Fruit fly (Drosophila melanogaster) whole organism, embryonic: Measurements from ENCODE around the gene CG33262.

Experiments
- Awh ChIP-seq: fragments of 200-800 bp; sonication (Bioruptor generic); IDR thresholded peaks from 2 replicates; pipeline ENCODE4, ENCODE4 v1.3.6; 2022; ENCODE audit warnings: missing biosample characterization, missing genetic modification characterization
- B-H2 ChIP-seq: fragments of 200-800 bp; sonication (Bioruptor generic); optimal IDR thresholded peaks from 2 replicates; lab custom pipeline; 2018; ENCODE audit warnings: missing biosample characterization, mild to moderate bottlenecking, missing genetic modification characterization
- CG10209 ChIP-seq: fragments of 200-800 bp; sonication (Bioruptor generic); optimal IDR thresholded peaks from 3 replicates; lab custom pipeline; 2017; ENCODE audit warnings: missing biosample characterization, mild to moderate bottlenecking, missing genetic modification characterization, missing genetic modification reagents
- CG10274 ChIP-seq: fragments of 200-800 bp; sonication (Bioruptor generic); optimal IDR thresholded peaks from 3 replicates; lab custom pipeline; 2017; ENCODE audit warnings: missing biosample characterization, mild to moderate bottlenecking, missing genetic modification characterization
- CG10543 ChIP-seq: fragments of 200-800 bp; sonication (Bioruptor generic); optimal IDR thresholded peaks from 3 replicates; lab custom pipeline; 2017; ENCODE audit warnings: missing biosample characterization, mild to moderate bottlenecking, missing genetic modification characterization, moderate library complexity
- CG10654 ChIP-seq: fragments of 200-800 bp; sonication (Bioruptor generic); optimal IDR thresholded peaks from 2 replicates; lab custom pipeline; 2016; ENCODE audit warnings: missing biosample characterization, missing genetic modification characterization
- CG12942 ChIP-seq: fragments of 200-800 bp; sonication (Bioruptor generic); optimal IDR thresholded peaks from 3 replicates; lab custom pipeline; 2016; ENCODE audit warnings: missing biosample characterization, missing genetic modification characterization
- CG14667 ChIP-seq: fragments of 200-800 bp; sonication (Bioruptor generic); IDR thresholded peaks from 2 replicates; pipeline ENCODE4 v1.3.6; 2022; ENCODE audit warnings: missing biosample characterization, missing genetic modification characterization
- CG1529 ChIP-seq: fragments of 200-800 bp; sonication (Bioruptor generic); optimal IDR thresholded peaks from 3 replicates; lab custom pipeline; 2018; ENCODE audit warnings: missing biosample characterization, missing genetic modification characterization
- CG16779 ChIP-seq: fragments of 200-800 bp; sonication (Bioruptor generic); IDR thresholded peaks from 2 replicates; pipeline ENCODE4 v1.3.6; 2022; ENCODE audit warnings: missing biosample characterization, missing genetic modification characterization
- CG17359 ChIP-seq: fragments of 200-800 bp; sonication (Bioruptor generic); optimal IDR thresholded peaks from 3 replicates; lab custom pipeline; 2018; ENCODE audit warnings: missing biosample characterization, mild to moderate bottlenecking, missing genetic modification characterization, moderate library complexity
- CG17612 ChIP-seq: fragments of 200-800 bp; sonication (Bioruptor generic); IDR thresholded peaks from 2 replicates; pipeline ENCODE4 v1.3.6; 2022; ENCODE audit warnings: missing biosample characterization, missing genetic modification characterization
- CG2678 ChIP-seq: fragments of 200-800 bp; sonication (Bioruptor generic); optimal IDR thresholded peaks from 3 replicates; lab custom pipeline; 2019; ENCODE audit warnings: missing biosample characterization, mild to moderate bottlenecking, missing genetic modification characterization, moderate library complexity
- CG3065 ChIP-seq: fragments of 200-800 bp; sonication (Bioruptor generic); optimal IDR thresholded peaks from 2 replicates; lab custom pipeline; 2016; ENCODE audit warnings: missing biosample characterization, missing genetic modification characterization
- CG3407 ChIP-seq: fragments of 200-800 bp; sonication (Bioruptor generic); optimal IDR thresholded peaks from 2 replicates; lab custom pipeline; 2018; ENCODE audit warnings: missing biosample characterization, mild to moderate bottlenecking, missing genetic modification characterization
- CG4404 ChIP-seq: fragments of 200-800 bp; sonication (Bioruptor generic); IDR thresholded peaks from 2 replicates; pipeline ENCODE4 v1.3.6; 2022; ENCODE audit warnings: missing biosample characterization, missing genetic modification characterization
- CG4707 ChIP-seq: fragments of 200-800 bp; sonication (Bioruptor generic); optimal IDR thresholded peaks from 2 replicates; lab custom pipeline; 2018; ENCODE audit warnings: missing biosample characterization, mild to moderate bottlenecking, missing genetic modification characterization, moderate library complexity
- CG7372 ChIP-seq: fragments of 200-800 bp; sonication (Bioruptor generic); IDR thresholded peaks from 2 replicates; pipeline ENCODE4 v1.3.6; 2022; ENCODE audit warnings: missing biosample characterization, missing genetic modification characterization
- Dek ChIP-seq: fragments of 200-800 bp; sonication (Bioruptor generic); optimal IDR thresholded peaks from 3 replicates; lab custom pipeline; 2019; ENCODE audit warnings: missing biosample characterization, mild to moderate bottlenecking, missing genetic modification characterization, moderate library complexity
- ERR ChIP-seq: fragments of 200-800 bp; sonication (Bioruptor generic); optimal IDR thresholded peaks from 2 replicates; lab custom pipeline; 2016; ENCODE audit warnings: missing biosample characterization, missing genetic modification characterization
- Fer3 ChIP-seq: fragments of 200-800 bp; sonication (Bioruptor generic); optimal IDR thresholded peaks from 2 replicates; lab custom pipeline; 2018; ENCODE audit warnings: missing biosample characterization, mild to moderate bottlenecking, missing genetic modification characterization, moderate library complexity
- Hmr ChIP-seq: fragments of 200-800 bp; sonication (Bioruptor generic); optimal IDR thresholded peaks from 3 replicates; lab custom pipeline; 2017; ENCODE audit warnings: mild to moderate bottlenecking, missing biosample characterization, missing genetic modification reagents, missing genetic modification characterization
- Myb ChIP-seq: fragments of 200-800 bp; sonication (Bioruptor generic); optimal IDR thresholded peaks from 2 replicates; lab custom pipeline; 2016; ENCODE audit warnings: missing biosample characterization, missing genetic modification characterization
- Pdp1 ChIP-seq, 2 experiments: fragments of 200-800 bp; sonication (Bioruptor generic); optimal IDR thresholded peaks; 3 replicates each; lab custom pipeline; 2016; ENCODE audit warnings: missing biosample characterization in 2 of 2, missing genetic modification characterization in 2 of 2, mild to moderate bottlenecking in 1 of 2, moderate library complexity in 1 of 2
- Rx ChIP-seq: fragments of 200-800 bp; sonication (Bioruptor generic); IDR thresholded peaks from 2 replicates; pipeline ENCODE4 v1.3.6; 2022; ENCODE audit warnings: missing biosample characterization, missing genetic modification characterization
- ase ChIP-seq: fragments of 200-800 bp; sonication (Bioruptor generic); IDR thresholded peaks from 3 replicates; pipeline ENCODE4 v1.3.6; 2022; ENCODE audit warnings: missing biosample characterization, missing genetic modification characterization
- bab2 ChIP-seq: fragments of 200-800 bp; sonication (Bioruptor generic); optimal IDR thresholded peaks from 2 replicates; lab custom pipeline; 2016; ENCODE audit warnings: missing biosample characterization, missing genetic modification characterization
- btn ChIP-seq: fragments of 200-800 bp; sonication (Bioruptor generic); optimal IDR thresholded peaks from 2 replicates; lab custom pipeline; 2016; ENCODE audit warnings: missing biosample characterization, missing genetic modification characterization
- cas ChIP-seq: fragments of 200-800 bp; sonication (Bioruptor generic); IDR thresholded peaks from 2 replicates; pipeline ENCODE4 v1.3.6; 2022; ENCODE audit warnings: missing biosample characterization, missing genetic modification characterization
- cg ChIP-seq: fragments of 200-800 bp; sonication (Bioruptor generic); optimal IDR thresholded peaks from 3 replicates; lab custom pipeline; 2019; ENCODE audit warnings: missing biosample characterization, mild to moderate bottlenecking, missing genetic modification characterization, moderate library complexity
- corto ChIP-seq: fragments of 200-800 bp; sonication (Bioruptor generic); optimal IDR thresholded peaks from 2 replicates; lab custom pipeline; 2016; ENCODE audit warnings: missing biosample characterization, mild to moderate bottlenecking, missing genetic modification characterization, moderate library complexity
- dan ChIP-seq: fragments of 200-800 bp; sonication (Bioruptor generic); IDR thresholded peaks from 2 replicates; pipeline ENCODE4 v1.3.6; 2022; ENCODE audit warnings: missing biosample characterization, missing genetic modification characterization
- fd102C ChIP-seq: fragments of 200-800 bp; sonication (Bioruptor generic); optimal IDR thresholded peaks from 2 replicates; lab custom pipeline; 2018; ENCODE audit warnings: missing biosample characterization, mild to moderate bottlenecking, missing genetic modification characterization, moderate library complexity
- fd96Cb ChIP-seq: fragments of 200-800 bp; sonication (Bioruptor generic); optimal IDR thresholded peaks from 2 replicates; lab custom pipeline; 2018; ENCODE audit warnings: missing biosample characterization, mild to moderate bottlenecking, missing genetic modification characterization, moderate library complexity
- gem ChIP-seq: fragments of 200-800 bp; sonication (Bioruptor generic); optimal IDR thresholded peaks from 2 replicates; lab custom pipeline; 2019; ENCODE audit warnings: missing biosample characterization, mild to moderate bottlenecking, missing genetic modification characterization, moderate library complexity
- hb ChIP-seq: fragments of 200-800 bp; sonication (Bioruptor generic); IDR thresholded peaks from 3 replicates; pipeline ENCODE4 v1.3.6; 2022; ENCODE audit warnings: missing biosample characterization, missing genetic modification characterization; ENCODE audit not compliant: partially characterized antibody
- jumu ChIP-seq: fragments of 200-800 bp; sonication (Bioruptor generic); optimal IDR thresholded peaks from 3 replicates; lab custom pipeline; 2016; ENCODE audit warnings: missing biosample characterization, missing genetic modification characterization
- lov ChIP-seq, 2 experiments: fragments of 200-800 bp in 1 of 2; fragments of >200 bp in 1 of 2; sonication (Bioruptor generic) in 1 of 2; IDR thresholded peaks in 1 of 2; optimal IDR thresholded peaks in 1 of 2; 2 replicates in 1 of 2; 3 replicates in 1 of 2; pipeline versions ENCODE4 v1.3.6 to Lab custom; 2017 to 2022; ENCODE audit warnings: missing biosample characterization in 1 of 2, missing genetic modification characterization in 1 of 2
- nau ChIP-seq: fragments of 200-800 bp; sonication (Bioruptor generic); optimal IDR thresholded peaks from 3 replicates; lab custom pipeline; 2017; ENCODE audit warnings: missing biosample characterization, mild to moderate bottlenecking, missing genetic modification characterization, missing genetic modification reagents
- peb ChIP-seq: fragments of 200-800 bp; sonication (Bioruptor generic); IDR thresholded peaks from 2 replicates; pipeline ENCODE4 v1.3.6; 2022; ENCODE audit warnings: missing biosample characterization, missing genetic modification characterization
- row ChIP-seq: fragments of 200-800 bp; sonication (Bioruptor generic); IDR thresholded peaks from 3 replicates; pipeline ENCODE4 v1.3.6; 2022; ENCODE audit warnings: missing biosample characterization, missing genetic modification characterization
- sisA ChIP-seq: fragments of 200-800 bp; sonication (Bioruptor generic); IDR thresholded peaks from 2 replicates; pipeline ENCODE4 v1.3.6; 2022; ENCODE audit warnings: missing biosample characterization, missing genetic modification characterization
- slou ChIP-seq: fragments of 200-800 bp; sonication (Bioruptor generic); optimal IDR thresholded peaks from 3 replicates; lab custom pipeline; 2016; ENCODE audit warnings: missing biosample characterization, missing genetic modification characterization
- so ChIP-seq: fragments of 200-800 bp; sonication (Bioruptor generic); IDR thresholded peaks from 3 replicates; pipeline ENCODE4 v1.3.6; 2022; ENCODE audit warnings: missing biosample characterization, missing genetic modification characterization
- sr ChIP-seq: fragments of 200-800 bp; sonication (Bioruptor generic); IDR thresholded peaks from 3 replicates; pipeline ENCODE4 v1.3.6; 2022; ENCODE audit warnings: missing biosample characterization, missing genetic modification characterization
- tup ChIP-seq: fragments of 200-800 bp; sonication (Bioruptor generic); optimal IDR thresholded peaks from 2 replicates; lab custom pipeline; 2016; ENCODE audit warnings: missing biosample characterization, mild to moderate bottlenecking, missing genetic modification characterization, moderate library complexity
- twi ChIP-seq: fragments of 200-800 bp; optimal IDR thresholded peaks from 2 replicates; lab custom pipeline; 2019; ENCODE audit warnings: missing biosample characterization, mild to moderate bottlenecking, missing genetic modification characterization, moderate library complexity
- usp ChIP-seq: fragments of >200 bp; optimal IDR thresholded peaks from 2 replicates; lab custom pipeline; 2017; ENCODE audit warnings: missing biosample characterization, missing genetic modification characterization
- z ChIP-seq: fragments of 200-800 bp; sonication (Bioruptor generic); IDR thresholded peaks from 3 replicates; pipeline ENCODE4 v1.3.6; 2022; ENCODE audit warnings: missing biosample characterization, missing genetic modification characterization
- zen2 ChIP-seq: fragments of 200-800 bp; sonication (Bioruptor generic); IDR thresholded peaks from 3 replicates; pipeline ENCODE4 v1.3.6; 2022; ENCODE audit warnings: missing biosample characterization, missing genetic modification characterization; ENCODE audit not compliant: partially characterized antibody

CG33262 gene

DNA sequence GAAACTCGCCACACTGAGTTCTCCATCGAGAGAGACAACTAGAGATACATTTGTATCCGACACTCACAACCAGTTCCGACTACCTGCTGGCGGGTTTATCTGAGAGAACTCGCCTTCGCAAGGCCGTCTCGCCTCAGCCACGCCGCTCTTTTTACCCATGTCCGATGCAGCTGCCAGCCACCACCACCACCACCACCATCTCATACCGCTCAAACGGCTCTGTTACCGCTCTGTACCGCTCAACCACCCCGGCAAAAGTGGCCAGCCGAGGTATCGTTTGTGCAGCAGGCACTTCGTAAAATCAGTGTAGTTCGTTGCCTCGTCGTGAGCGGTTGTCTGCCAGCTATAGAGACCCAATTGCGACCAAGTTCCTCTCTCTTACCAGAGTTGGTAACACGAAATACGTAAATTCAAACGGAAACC, 22.1 kb upstream of the CG33262 start, which contains the start of gene trn (continued):
- TF ChIP-seq slou (no peak), corto (GFP tag; lab: Kevin White, UChicago) (no peak), so (peak; percentile 34; the same call in 1 of the 3 replicates), bab2 (GFP tag; lab: Kevin White, UChicago) (no peak), Rx (GFP tag; lab: Robert Waterston, UW) (no peak), CG2678 (tag; lab: Kevin White, UChicago) (peak; percentile 36), peb (GFP tag; lab: Robert Waterston, UW) (no peak), B-H2 (peak; percentile 41), CG7372 (GFP tag; lab: Robert Waterston, UW) (no peak), nau (GFP tag; lab: Kevin White, UChicago) (peak; percentile 61), dan (GFP tag; lab: Robert Waterston, UW) (no peak), btn (GFP tag; lab: Kevin White, UChicago) (no peak), z (peak; percentile 98), hb (GFP tag; lab: Robert Waterston, UW) (no peak; the same call in 2 of the 3 replicates), Dek (tag; lab: Kevin White, UChicago) (no peak), ase (no peak), CG17359 (tag; lab: Kevin White, UChicago) (peak; percentile 42), CG17612 (no peak), Myb (no peak), fd102C (peak; percentile 3), CG14667 (GFP tag; lab: Robert Waterston, UW) (no peak), CG10274 (GFP tag; lab: Kevin White, UChicago) (no peak), CG12942 (GFP tag; lab: Kevin White, UChicago) (no peak), lov (optimal IDR thresholded peaks at IDR 0.05; lab: Kevin White, UChicago) (no peak), lov (GFP tag; IDR thresholded peaks at IDR 0.05; lab: Robert Waterston, UW) (peak; percentile 64; the same call in 1 of the 3 replicates), CG3065 (GFP tag; lab: Kevin White, UChicago) (no peak), Awh (GFP tag; lab: Robert Waterston, UW) (peak; percentile 71), sr (GFP tag; lab: Robert Waterston, UW) (peak; percentile 60; the same call in 2 of the 3 replicates), usp (no peak), CG10543 (GFP tag; lab: Kevin White, UChicago) (peak; percentile 51), cas (GFP tag; lab: Robert Waterston, UW) (no peak), jumu (peak; percentile 3), CG1529 (no peak), CG16779 (peak; percentile 39; the same call in 1 of the 2 replicates), twi (peak; percentile 39), CG10209 (no peak), zen2 (GFP tag; lab: Robert Waterston, UW) (peak; percentile 75; the same call in 2 of the 3 replicates), Hmr (GFP tag; lab: Kevin White, UChicago) (peak; percentile 51), CG4404 (GFP tag; lab: Robert Waterston, UW) (no peak), Fer3 (tag; lab: Kevin White, UChicago) (peak; percentile 4), cg (GFP tag; lab: Kevin White, UChicago) (peak; percentile 72), fd96Cb (no peak), gem (tag; lab: Kevin White, UChicago) (no peak), row (GFP tag; lab: Robert Waterston, UW) (peak; percentile 14; the same call in 1 of the 3 replicates), sisA (GFP tag; lab: Robert Waterston, UW) (no peak), CG3407 (no peak), CG10654 (no peak), tup (GFP tag; lab: Kevin White, UChicago) (no peak), ERR (GFP tag; lab: Kevin White, UChicago) (peak; percentile 46), CG4707 (GFP tag; lab: Kevin White, UChicago) (no peak), Pdp1 (GFP tag; optimal IDR thresholded peaks at IDR 0.05; lab: Kevin White, UChicago) (peak; percentile 19 to 21)
